Worm (Caenorhabditis elegans) whole organism, young adult: ENCODE data around the gene srab-6.
A peak's percentile ranks its signal among the peaks of the same experiment; 100 is the strongest.

Experiments
- Y56A3A.18 ChIP-seq: fragments of 200-800 bp; sonication (Bioruptor generic); IDR thresholded peaks from 2 replicates; pipeline ENCODE4 v1.3.6; 2022; ENCODE audit warnings: missing genetic modification reagents, missing genetic modification characterization, missing compliant biosample characterization
- let-607 ChIP-seq, 2 experiments: fragments of 200-800 bp in 1 of 2; sonication (Bioruptor generic) in 1 of 2; sonication (generic microtip) in 1 of 2; optimal IDR thresholded peaks; 2 replicates each; lab custom pipeline; 2016 to 2018; ENCODE audit warnings: mild to moderate bottlenecking in 2 of 2, missing compliant biosample characterization in 2 of 2, missing genetic modification characterization in 2 of 2, moderate library complexity in 2 of 2, missing genotype in 1 of 2
- mxl-1 ChIP-seq: sonication (generic microtip); optimal IDR thresholded peaks from 2 replicates; lab custom pipeline; 2016; ENCODE audit warnings: missing genetic modification characterization, missing compliant biosample characterization
- nfya-1 ChIP-seq: sonication (generic microtip); optimal IDR thresholded peaks from 2 replicates; lab custom pipeline; 2017; ENCODE audit warnings: antibody characterized with exemption, missing compliant biosample characterization, missing genetic modification characterization, borderline replicate concordance; ENCODE audit not compliant: insufficient read depth
- sea-2 ChIP-seq: fragments of 200-800 bp; sonication (Bioruptor generic); IDR thresholded peaks from 2 replicates; pipeline ENCODE4 v1.3.6; 2022; ENCODE audit warnings: missing genetic modification characterization, missing compliant biosample characterization

- peak; percentile 45; the same call in 1 of the 2 replicates for TF ChIP-seq sea-2
- no peak for TF ChIP-seq Y56A3A.18 (GFP tag; lab: Robert Waterston, UW)
- TF ChIP-seq nfya-1 (tag; lab: Kevin White, UChicago) = no peak
- TF ChIP-seq let-607 (tag; optimal IDR thresholded peaks at IDR 0.05; lab: Kevin White, UChicago) = no peak
- no peak for TF ChIP-seq mxl-1
These were observed 19.6 kb downstream of the srab-6 start for ce11 chrV:3132116-3132515.
